Fruit fly (Drosophila melanogaster) whole organism, embryonic: ENCODE results near the gene CG34450.
A peak's percentile ranks its signal among the peaks of the same experiment; 100 is the strongest.

Source experiments
- BEAF-32 ChIP-seq: fragments of 200-800 bp; sonication (Bioruptor generic); optimal IDR thresholded peaks from 3 replicates; lab custom pipeline; 2017; ENCODE audit warnings: missing biosample characterization, missing genetic modification characterization, mild to moderate bottlenecking, moderate library complexity, missing genetic modification reagents
- CG10366 ChIP-seq: fragments of 200-800 bp; sonication (Bioruptor generic); IDR thresholded peaks from 2 replicates; pipeline ENCODE4 v1.3.6; 2022; ENCODE audit warnings: missing biosample characterization, missing genetic modification characterization
- CG11093 ChIP-seq: fragments of 200-800 bp; sonication (Bioruptor generic); IDR thresholded peaks from 3 replicates; pipeline ENCODE4 v1.3.6; 2022; ENCODE audit warnings: missing biosample characterization, missing genetic modification characterization
- CG11504 ChIP-seq: fragments of 200-800 bp; sonication (Bioruptor generic); optimal IDR thresholded peaks from 3 replicates; lab custom pipeline; 2019; ENCODE audit warnings: missing biosample characterization, mild to moderate bottlenecking, missing genetic modification characterization, moderate library complexity
- CG12219 ChIP-seq: fragments of 200-800 bp; sonication (Bioruptor generic); optimal IDR thresholded peaks from 3 replicates; lab custom pipeline; 2018; ENCODE audit warnings: missing biosample characterization, mild to moderate bottlenecking, missing genetic modification characterization
- CG13775 ChIP-seq: fragments of 200-800 bp; sonication (Bioruptor generic); optimal IDR thresholded peaks from 3 replicates; lab custom pipeline; 2017; ENCODE audit warnings: missing biosample characterization, mild to moderate bottlenecking, missing genetic modification characterization
- CG13894 ChIP-seq: fragments of 200-800 bp; sonication (Bioruptor generic); optimal IDR thresholded peaks from 3 replicates; lab custom pipeline; 2018; ENCODE audit warnings: missing biosample characterization, mild to moderate bottlenecking, missing genetic modification characterization, moderate library complexity
- CG15269 ChIP-seq: fragments of 200-800 bp; sonication (Bioruptor generic); optimal IDR thresholded peaks from 2 replicates; lab custom pipeline; 2018; ENCODE audit warnings: missing biosample characterization, mild to moderate bottlenecking, missing genetic modification characterization, moderate library complexity
- CG1603 ChIP-seq: fragments of 200-800 bp; sonication (Bioruptor generic); optimal IDR thresholded peaks from 2 replicates; lab custom pipeline; 2019; ENCODE audit warnings: missing biosample characterization, mild to moderate bottlenecking, missing genetic modification characterization, moderate library complexity
- CG17186 ChIP-seq: fragments of 200-800 bp; sonication (Bioruptor generic); optimal IDR thresholded peaks from 3 replicates; lab custom pipeline; 2017; ENCODE audit warnings: missing biosample characterization, missing genetic modification reagents, missing genetic modification characterization
- CG18262 ChIP-seq: fragments of 200-800 bp; optimal IDR thresholded peaks from 3 replicates; lab custom pipeline; 2019; ENCODE audit warnings: missing biosample characterization, mild to moderate bottlenecking, missing genetic modification characterization, moderate library complexity
- CG30403 ChIP-seq: fragments of 200-800 bp; sonication (Bioruptor generic); optimal IDR thresholded peaks from 3 replicates; lab custom pipeline; 2016; ENCODE audit warnings: missing biosample characterization, missing genetic modification characterization
- CG3163 ChIP-seq: fragments of 200-800 bp; sonication (Bioruptor generic); optimal IDR thresholded peaks from 3 replicates; lab custom pipeline; 2016; ENCODE audit warnings: missing biosample characterization, missing genetic modification characterization
- CG32532 ChIP-seq: fragments of 200-800 bp; sonication (Bioruptor generic); IDR thresholded peaks from 2 replicates; pipeline ENCODE4 v1.3.6; 2022; ENCODE audit warnings: missing biosample characterization, missing genetic modification characterization
- CG6175 ChIP-seq: fragments of 200-800 bp; sonication (Bioruptor generic); IDR thresholded peaks from 3 replicates; pipeline ENCODE4 v1.3.6; 2022; ENCODE audit warnings: missing biosample characterization, missing genetic modification characterization
- CG6765 ChIP-seq: fragments of 200-800 bp; sonication (Bioruptor generic); optimal IDR thresholded peaks from 3 replicates; lab custom pipeline; 2017; ENCODE audit warnings: missing biosample characterization, mild to moderate bottlenecking, missing genetic modification characterization
- CG7839 ChIP-seq: fragments of 200-800 bp; sonication (Bioruptor generic); optimal IDR thresholded peaks from 3 replicates; lab custom pipeline; 2018; ENCODE audit warnings: missing biosample characterization, mild to moderate bottlenecking, missing genetic modification characterization, moderate library complexity
- D19A ChIP-seq: fragments of 200-800 bp; optimal IDR thresholded peaks from 3 replicates; lab custom pipeline; 2019; ENCODE audit warnings: missing biosample characterization, mild to moderate bottlenecking, missing genetic modification characterization, moderate library complexity
- Dip3 ChIP-seq: fragments of 200-800 bp; sonication (Bioruptor generic); optimal IDR thresholded peaks from 3 replicates; lab custom pipeline; 2016; ENCODE audit warnings: missing biosample characterization, missing genetic modification characterization
- Ets65A ChIP-seq: fragments of 200-800 bp; sonication (Bioruptor generic); peaks from one replicate; lab custom pipeline; 2016; ENCODE audit warnings: missing biosample characterization, missing genetic modification characterization
- Hmr ChIP-seq: fragments of 200-800 bp; sonication (Bioruptor generic); optimal IDR thresholded peaks from 3 replicates; lab custom pipeline; 2017; ENCODE audit warnings: mild to moderate bottlenecking, missing biosample characterization, missing genetic modification reagents, missing genetic modification characterization
- Sox100B ChIP-seq: fragments of 200-800 bp; sonication (Bioruptor generic); optimal IDR thresholded peaks from 3 replicates; lab custom pipeline; 2018; ENCODE audit warnings: missing biosample characterization, mild to moderate bottlenecking, missing genetic modification characterization
- TFAM ChIP-seq: fragments of 200-800 bp; sonication (Bioruptor generic); optimal IDR thresholded peaks from 2 replicates; lab custom pipeline; 2017; ENCODE audit warnings: missing biosample characterization, missing genetic modification characterization, inconsistent platforms
- al ChIP-seq: fragments of 200-800 bp; sonication (Bioruptor generic); IDR thresholded peaks from 2 replicates; pipeline ENCODE4 v1.3.6; 2022; ENCODE audit warnings: missing biosample characterization, missing genetic modification characterization
- amos ChIP-seq: fragments of 200-800 bp; sonication (Bioruptor generic); IDR thresholded peaks from 2 replicates; pipeline ENCODE4 v1.3.6; 2022; ENCODE audit warnings: missing biosample characterization, missing genetic modification characterization; ENCODE audit not compliant: partially characterized antibody
- cas ChIP-seq: fragments of 200-800 bp; sonication (Bioruptor generic); IDR thresholded peaks from 2 replicates; pipeline ENCODE4 v1.3.6; 2022; ENCODE audit warnings: missing biosample characterization, missing genetic modification characterization
- disco-r ChIP-seq: fragments of 200-800 bp; sonication (Bioruptor generic); optimal IDR thresholded peaks from 2 replicates; lab custom pipeline; 2016; ENCODE audit warnings: missing biosample characterization, missing genetic modification characterization
- dmrt99B ChIP-seq: fragments of 200-800 bp; sonication (Bioruptor generic); optimal IDR thresholded peaks from 2 replicates; lab custom pipeline; 2018; ENCODE audit warnings: missing biosample characterization, mild to moderate bottlenecking, missing genetic modification characterization, moderate library complexity
- eve ChIP-seq, 2 experiments: fragments of >200 bp; optimal IDR thresholded peaks; 2 replicates each; lab custom pipeline; 2017; ENCODE audit warnings: missing biosample characterization in 2 of 2, missing genetic modification characterization in 2 of 2
- eyg ChIP-seq: fragments of 200-800 bp; sonication (Bioruptor generic); optimal IDR thresholded peaks from 3 replicates; lab custom pipeline; 2016; ENCODE audit warnings: missing biosample characterization, missing genetic modification characterization
- fd102C ChIP-seq: fragments of 200-800 bp; sonication (Bioruptor generic); optimal IDR thresholded peaks from 2 replicates; lab custom pipeline; 2018; ENCODE audit warnings: missing biosample characterization, mild to moderate bottlenecking, missing genetic modification characterization, moderate library complexity
- grau ChIP-seq: fragments of 200-800 bp; optimal IDR thresholded peaks from 3 replicates; lab custom pipeline; 2019; ENCODE audit warnings: missing biosample characterization, mild to moderate bottlenecking, missing genetic modification characterization, moderate library complexity
- gro ChIP-seq: fragments of 200-800 bp; sonication (Bioruptor generic); optimal IDR thresholded peaks from 2 replicates; lab custom pipeline; 2016; ENCODE audit warnings: missing biosample characterization, missing genetic modification characterization
- gt ChIP-seq: fragments of 200-800 bp; sonication (Bioruptor generic); IDR thresholded peaks from 2 replicates; pipeline ENCODE4 v1.3.6; 2022; ENCODE audit warnings: missing biosample characterization, missing genetic modification characterization
- jumu ChIP-seq: fragments of 200-800 bp; sonication (Bioruptor generic); optimal IDR thresholded peaks from 3 replicates; lab custom pipeline; 2016; ENCODE audit warnings: missing biosample characterization, missing genetic modification characterization
- knrl ChIP-seq: fragments of 200-800 bp; sonication (Bioruptor generic); IDR thresholded peaks from 3 replicates; pipeline ENCODE4 v1.3.6; 2022; ENCODE audit warnings: missing biosample characterization, missing genetic modification characterization; ENCODE audit not compliant: partially characterized antibody
- lilli ChIP-seq: fragments of 200-800 bp; sonication (Bioruptor generic); optimal IDR thresholded peaks from 3 replicates; lab custom pipeline; 2016; ENCODE audit warnings: missing biosample characterization, missing genetic modification characterization
- mam ChIP-seq: fragments of 200-800 bp; sonication (Bioruptor generic); optimal IDR thresholded peaks from 3 replicates; lab custom pipeline; 2016; ENCODE audit warnings: missing biosample characterization, missing genetic modification characterization
- oc ChIP-seq: fragments of 200-800 bp; sonication (Bioruptor generic); optimal IDR thresholded peaks from 2 replicates; lab custom pipeline; 2018; ENCODE audit warnings: missing biosample characterization, mild to moderate bottlenecking, missing genetic modification characterization, moderate library complexity
- pan ChIP-seq, 4 experiments: fragments of >200 bp in 3 of 4; fragments of 200-800 bp in 1 of 4; sonication (Bioruptor generic) in 1 of 4; optimal IDR thresholded peaks in 3 of 4; IDR thresholded peaks in 1 of 4; 2 replicates each; pipeline versions ENCODE4 v1.3.6 to Lab custom; 2017 to 2022; ENCODE audit warnings: missing biosample characterization in 2 of 4, missing genetic modification characterization in 2 of 4, mixed read lengths in 1 of 4
- phol ChIP-seq: fragments of 200-800 bp; sonication (Bioruptor generic); optimal IDR thresholded peaks from 3 replicates; lab custom pipeline; 2018; ENCODE audit warnings: missing biosample characterization, mild to moderate bottlenecking, missing genetic modification characterization, moderate library complexity
- shn ChIP-seq: fragments of 200-800 bp; sonication (Bioruptor generic); optimal IDR thresholded peaks from 3 replicates; lab custom pipeline; 2016; ENCODE audit warnings: missing biosample characterization, missing genetic modification characterization
- ssp ChIP-seq: fragments of 200-800 bp; sonication (Bioruptor generic); IDR thresholded peaks from 2 replicates; pipeline ENCODE4 v1.3.6; 2022; ENCODE audit warnings: missing biosample characterization, missing genetic modification characterization
- tap ChIP-seq: fragments of 200-800 bp; optimal IDR thresholded peaks from 3 replicates; lab custom pipeline; 2019; ENCODE audit warnings: missing biosample characterization, mild to moderate bottlenecking, missing genetic modification characterization, moderate library complexity
- tin ChIP-seq: fragments of 200-800 bp; sonication (Bioruptor generic); optimal IDR thresholded peaks from 3 replicates; lab custom pipeline; 2016; ENCODE audit warnings: missing biosample characterization, missing genetic modification characterization
- trem ChIP-seq: fragments of 200-800 bp; optimal IDR thresholded peaks from 3 replicates; lab custom pipeline; 2019; ENCODE audit warnings: missing biosample characterization, mild to moderate bottlenecking, missing genetic modification characterization, moderate library complexity
- usp ChIP-seq: fragments of >200 bp; optimal IDR thresholded peaks from 2 replicates; lab custom pipeline; 2017; ENCODE audit warnings: missing biosample characterization, missing genetic modification characterization
- wor ChIP-seq: fragments of 200-800 bp; sonication (Bioruptor generic); IDR thresholded peaks from 2 replicates; pipeline ENCODE4 v1.3.6; 2022; ENCODE audit warnings: missing biosample characterization, missing genetic modification characterization
- zfh2 ChIP-seq: fragments of 200-800 bp; sonication (Bioruptor generic); optimal IDR thresholded peaks from 2 replicates; lab custom pipeline; 2016; ENCODE audit warnings: missing biosample characterization, missing genetic modification characterization

CG34450 gene

dm6 chrX:9297661-9298433, 32.4 kb downstream of the CG34450 start (continued):
- TF ChIP-seq Ets65A (GFP tag; lab: Kevin White, UChicago) (peak; percentile 25), D19A (peak; percentile 22), phol (tag; lab: Kevin White, UChicago) (no peak), CG15269 (tag; lab: Kevin White, UChicago) (peak; percentile 36), CG11093 (GFP tag; lab: Robert Waterston, UW) (no peak), CG32532 (peak; percentile 43; the same call in 1 of the 2 replicates), CG17186 (GFP tag; lab: Kevin White, UChicago) (no peak), Hmr (GFP tag; lab: Kevin White, UChicago) (peak; percentile 20), fd102C (GFP tag; lab: Kevin White, UChicago) (no peak), shn (GFP tag; lab: Kevin White, UChicago) (peak; percentile 0), oc (tag; lab: Kevin White, UChicago) (no peak), jumu (GFP tag; lab: Kevin White, UChicago) (no peak), usp (GFP tag; lab: Kevin White, UChicago) (no peak), CG6175 (GFP tag; lab: Robert Waterston, UW) (no peak), gt (GFP tag; lab: Robert Waterston, UW) (no peak), CG13775 (GFP tag; lab: Kevin White, UChicago) (peak; percentile 11), ssp (no peak), cas (GFP tag; lab: Robert Waterston, UW) (no peak), grau (peak; percentile 43), al (GFP tag; lab: Robert Waterston, UW) (0 out of 2 replicates have a peak, but pooled peaks have one; percentile 18), CG30403 (GFP tag; lab: Kevin White, UChicago) (peak; percentile 26), mam (GFP tag; lab: Kevin White, UChicago) (peak; percentile 22), CG18262 (tag; lab: Kevin White, UChicago) (no peak), Sox100B (GFP tag; lab: Kevin White, UChicago) (peak; percentile 2), CG10366 (GFP tag; lab: Robert Waterston, UW) (no peak), tin (GFP tag; lab: Kevin White, UChicago) (no peak), TFAM (GFP tag; lab: Kevin White, UChicago) (no peak), amos (no peak), knrl (GFP tag; lab: Robert Waterston, UW) (no peak), lilli (peak; percentile 25), CG7839 (tag; lab: Kevin White, UChicago) (peak; percentile 37), eve (GFP tag; optimal IDR thresholded peaks at IDR 0.05; lab: Kevin White, UChicago) (no peak), trem (tag; lab: Kevin White, UChicago) (no peak), tap (no peak), gro (GFP tag; lab: Kevin White, UChicago) (no peak), CG12219 (GFP tag; lab: Kevin White, UChicago) (no peak), dmrt99B (tag; lab: Kevin White, UChicago) (peak; percentile 13), zfh2 (GFP tag; lab: Kevin White, UChicago) (peak; percentile 24), CG1603 (no peak), CG6765 (GFP tag; lab: Kevin White, UChicago) (no peak), Dip3 (GFP tag; lab: Kevin White, UChicago) (peak; percentile 4), CG3163 (GFP tag; lab: Kevin White, UChicago) (no peak), CG13894 (tag; lab: Kevin White, UChicago) (peak; percentile 89), pan (optimal IDR thresholded peaks at IDR 0.05; lab: Kevin White, UChicago) (no peak), pan (GFP tag; optimal IDR thresholded peaks at IDR 0.05 in 1 of 2, IDR thresholded peaks at IDR 0.05 in 1 of 2) (no peak), CG11504 (tag; lab: Kevin White, UChicago) (peak; percentile 51), eyg (GFP tag; lab: Kevin White, UChicago) (no peak), wor (GFP tag; lab: Robert Waterston, UW) (no peak), disco-r (GFP tag; lab: Kevin White, UChicago) (no peak), BEAF-32 (no peak)
